Fruit fly (Drosophila melanogaster) whole organism, adult: ENCODE results near the gene MtnE.

Experiments used
- CG11617 ChIP-seq: fragments of 200-800 bp; sonication (Bioruptor generic); optimal IDR thresholded peaks from 2 replicates; lab custom pipeline; 2017; ENCODE audit warnings: mild to moderate bottlenecking, missing biosample characterization, missing genetic modification reagents, missing genetic modification characterization
- CG12768 ChIP-seq: fragments of 200-800 bp; sonication (Bioruptor generic); optimal IDR thresholded peaks from 2 replicates; lab custom pipeline; 2017; ENCODE audit warnings: missing biosample characterization, missing genetic modification characterization, mild to moderate bottlenecking, moderate library complexity, missing genetic modification reagents
- CG14711 ChIP-seq: fragments of 200-800 bp; sonication (Bioruptor generic); optimal IDR thresholded peaks from 2 replicates; lab custom pipeline; 2018; ENCODE audit warnings: missing biosample characterization, mild to moderate bottlenecking, missing genetic modification characterization, moderate library complexity
- CG1620 ChIP-seq: fragments of 200-800 bp; sonication (Bioruptor generic); optimal IDR thresholded peaks from 2 replicates; lab custom pipeline; 2016; ENCODE audit warnings: missing biosample characterization, missing genetic modification characterization
- CG33017 ChIP-seq: fragments of 200-800 bp; sonication (Bioruptor generic); optimal IDR thresholded peaks from 2 replicates; lab custom pipeline; 2018; ENCODE audit warnings: missing biosample characterization, mild to moderate bottlenecking, missing genetic modification characterization, moderate library complexity
- CG5204 ChIP-seq: fragments of 200-800 bp; sonication (Bioruptor generic); optimal IDR thresholded peaks from 2 replicates; lab custom pipeline; 2016; ENCODE audit warnings: missing biosample characterization, missing genetic modification characterization
- CG7045 ChIP-seq: fragments of 200-800 bp; sonication (Bioruptor generic); optimal IDR thresholded peaks from 2 replicates; lab custom pipeline; 2017; ENCODE audit warnings: missing biosample characterization, mild to moderate bottlenecking, missing genetic modification characterization
- CG7101 ChIP-seq: fragments of 200-800 bp; sonication (Bioruptor generic); optimal IDR thresholded peaks from 2 replicates; lab custom pipeline; 2018; ENCODE audit warnings: missing biosample characterization, mild to moderate bottlenecking, missing genetic modification characterization, moderate library complexity
- Clk ChIP-seq: fragments of 200-800 bp; sonication (Bioruptor generic); optimal IDR thresholded peaks from 2 replicates; lab custom pipeline; 2017; ENCODE audit warnings: missing biosample characterization, missing genetic modification characterization
- Crg-1 ChIP-seq: fragments of 200-800 bp; sonication (Bioruptor generic); optimal IDR thresholded peaks from 2 replicates; lab custom pipeline; 2016; ENCODE audit warnings: missing biosample characterization, missing genetic modification characterization
- Hr96 ChIP-seq: fragments of 200-800 bp; sonication (Bioruptor generic); optimal IDR thresholded peaks from 2 replicates; lab custom pipeline; 2016; ENCODE audit warnings: missing biosample characterization, missing genetic modification characterization
- Mnt ChIP-seq: fragments of 200-800 bp; sonication (Bioruptor generic); optimal IDR thresholded peaks from 2 replicates; lab custom pipeline; 2016; ENCODE audit warnings: missing biosample characterization, mild to moderate bottlenecking, missing genetic modification characterization
- bab1 ChIP-seq: fragments of 200-800 bp; sonication (Bioruptor generic); optimal IDR thresholded peaks from 3 replicates; lab custom pipeline; 2019; ENCODE audit warnings: missing biosample characterization, mild to moderate bottlenecking, missing genetic modification characterization, moderate library complexity
- cic ChIP-seq: fragments of 200-800 bp; sonication (Bioruptor generic); optimal IDR thresholded peaks from 2 replicates; lab custom pipeline; 2017; ENCODE audit warnings: missing biosample characterization, mild to moderate bottlenecking, missing genetic modification characterization, moderate library complexity
- cnc ChIP-seq, 2 experiments: fragments of >200 bp; optimal IDR thresholded peaks; 2 replicates each; lab custom pipeline; 2017
- kay ChIP-seq: fragments of 200-800 bp; sonication (Bioruptor generic); peaks from one replicate; lab custom pipeline; 2016; ENCODE audit warnings: missing biosample characterization, missing genetic modification characterization, borderline replicate concordance
- ovo ChIP-seq: fragments of 200-800 bp; sonication (Bioruptor generic); optimal IDR thresholded peaks from 2 replicates; lab custom pipeline; 2016; ENCODE audit warnings: missing biosample characterization, missing genetic modification characterization
- pad ChIP-seq: fragments of 200-800 bp; sonication (Bioruptor generic); optimal IDR thresholded peaks from 3 replicates; lab custom pipeline; 2017; ENCODE audit warnings: missing biosample characterization, missing genetic modification characterization, mild to moderate bottlenecking, moderate library complexity, missing genetic modification reagents
- tj ChIP-seq: fragments of 200-800 bp; sonication (Bioruptor generic); optimal IDR thresholded peaks from 3 replicates; lab custom pipeline; 2017; ENCODE audit warnings: missing biosample characterization, mild to moderate bottlenecking, missing genetic modification characterization, moderate library complexity
- toe ChIP-seq: fragments of 200-800 bp; sonication (Bioruptor generic); optimal IDR thresholded peaks from 2 replicates; lab custom pipeline; 2016; ENCODE audit warnings: missing biosample characterization, missing genetic modification characterization

MtnE gene

dm6 chr3R:20573326-20573725, 38.8 kb upstream of the MtnE start:
- TF ChIP-seq cic (GFP tag; lab: Kevin White, UChicago) (no peak), CG33017 (tag; lab: Kevin White, UChicago) (no peak), CG1620 (GFP tag; lab: Kevin White, UChicago) (no peak), tj (GFP tag; lab: Kevin White, UChicago) (no peak), toe (no peak), Crg-1 (no peak), CG11617 (GFP tag; lab: Kevin White, UChicago) (no peak), cnc (optimal IDR thresholded peaks at IDR 0.05; lab: Kevin White, UChicago) (no peak), CG5204 (GFP tag; lab: Kevin White, UChicago) (no peak)

dm6 chr3R:20567507-20568222, 33.2 kb upstream of the MtnE start:
- no peak for TF ChIP-seq CG33017 (tag; lab: Kevin White, UChicago)
- no peak for TF ChIP-seq Crg-1
- no peak for TF ChIP-seq CG12768 (GFP tag; lab: Kevin White, UChicago)
- TF ChIP-seq toe = no peak
- no peak for TF ChIP-seq CG14711 (tag; lab: Kevin White, UChicago)
- TF ChIP-seq CG7045 (GFP tag; lab: Kevin White, UChicago) = no peak
- TF ChIP-seq cic (GFP tag; lab: Kevin White, UChicago) = no peak
- TF ChIP-seq Mnt (GFP tag; lab: Kevin White, UChicago) = no peak
- TF ChIP-seq CG7101 (tag; lab: Kevin White, UChicago) = no peak
- no peak for TF ChIP-seq pad (GFP tag; lab: Kevin White, UChicago)
- no peak for TF ChIP-seq cnc (optimal IDR thresholded peaks at IDR 0.05; lab: Kevin White, UChicago)
- TF ChIP-seq Clk (GFP tag; lab: Kevin White, UChicago) = no peak
- no peak for TF ChIP-seq CG11617 (GFP tag; lab: Kevin White, UChicago)
- no peak for TF ChIP-seq Hr96 (GFP tag; lab: Kevin White, UChicago)
- no peak for TF ChIP-seq bab1 (GFP tag; lab: Kevin White, UChicago)
- no peak for TF ChIP-seq ovo (GFP tag; lab: Kevin White, UChicago)
- TF ChIP-seq tj (GFP tag; lab: Kevin White, UChicago) = no peak
- no peak for TF ChIP-seq CG5204 (GFP tag; lab: Kevin White, UChicago)

dm6 chr3R:20565546-20565948, 31.0 kb upstream of the MtnE start:
- TF ChIP-seq tj (GFP tag; lab: Kevin White, UChicago) (peak; percentile 42), ovo (GFP tag; lab: Kevin White, UChicago) (no peak)

dm6 chr3R:20563830-20564421, 29.4 kb upstream of the MtnE start, which contains the start of gene CG10877:
Gene CG10877 (minus strand): TSS chr3R:20564067.
- TF ChIP-seq CG12768 (GFP tag; lab: Kevin White, UChicago) (peak; percentile 36), cic (GFP tag; lab: Kevin White, UChicago) (no peak), CG14711 (tag; lab: Kevin White, UChicago) (no peak), Crg-1 (no peak), pad (GFP tag; lab: Kevin White, UChicago) (no peak), Mnt (GFP tag; lab: Kevin White, UChicago) (peak; percentile 33), CG5204 (GFP tag; lab: Kevin White, UChicago) (no peak), CG33017 (tag; lab: Kevin White, UChicago) (no peak), CG11617 (GFP tag; lab: Kevin White, UChicago) (no peak), CG7045 (GFP tag; lab: Kevin White, UChicago) (no peak)

- no peak for TF ChIP-seq CG1620 (GFP tag; lab: Kevin White, UChicago)
- TF ChIP-seq cnc (optimal IDR thresholded peaks at IDR 0.05; lab: Kevin White, UChicago) = no peak
- TF ChIP-seq cic (GFP tag; lab: Kevin White, UChicago) = no peak
- no peak for TF ChIP-seq Mnt (GFP tag; lab: Kevin White, UChicago)
- no peak for TF ChIP-seq toe
- peak; percentile 59 for TF ChIP-seq ovo (GFP tag; lab: Kevin White, UChicago)
- no peak for TF ChIP-seq Hr96 (GFP tag; lab: Kevin White, UChicago)
- TF ChIP-seq Clk (GFP tag; lab: Kevin White, UChicago) = no peak
- no peak for TF ChIP-seq bab1 (GFP tag; lab: Kevin White, UChicago)
- TF ChIP-seq CG14711 (tag; lab: Kevin White, UChicago) = no peak
- no peak for TF ChIP-seq CG33017 (tag; lab: Kevin White, UChicago)
- TF ChIP-seq Crg-1 = no peak
- no peak for TF ChIP-seq CG7101 (tag; lab: Kevin White, UChicago)
- TF ChIP-seq CG11617 (GFP tag; lab: Kevin White, UChicago) = peak; percentile 18
- no peak for TF ChIP-seq CG7045 (GFP tag; lab: Kevin White, UChicago)
- TF ChIP-seq pad (GFP tag; lab: Kevin White, UChicago) = no peak
- no peak for TF ChIP-seq CG5204 (GFP tag; lab: Kevin White, UChicago)
- no peak for TF ChIP-seq tj (GFP tag; lab: Kevin White, UChicago)
- no peak for TF ChIP-seq kay (GFP tag; lab: Kevin White, UChicago)
- peak; percentile 19 for TF ChIP-seq CG12768 (GFP tag; lab: Kevin White, UChicago)
Observed at dm6 chr3R:20560668-20561226, 26.2 kb upstream of the MtnE start, which contains the start of gene CG5191. Gene CG5191 (plus strand): TSS chr3R:20560865.
